Fruit fly (Drosophila melanogaster) whole organism, pupa: ENCODE data around the gene ProRS-m.
A peak's percentile ranks its signal among the peaks of the same experiment; 100 is the strongest.

Experiments
- CG10348 ChIP-seq: fragments of 200-800 bp; sonication (Bioruptor generic); IDR thresholded peaks from 2 replicates; pipeline ENCODE4 v1.3.6; 2022; ENCODE audit warnings: missing biosample characterization, missing genetic modification characterization
- CG12605 ChIP-seq: fragments of 200-800 bp; sonication (Bioruptor generic); IDR thresholded peaks from 2 replicates; pipeline ENCODE4 v1.3.6; 2022; ENCODE audit warnings: missing biosample characterization, missing genetic modification characterization
- CG13204 ChIP-seq: fragments of 200-800 bp; sonication (Bioruptor generic); optimal IDR thresholded peaks from 2 replicates; lab custom pipeline; 2018; ENCODE audit warnings: missing biosample characterization, mild to moderate bottlenecking, missing genetic modification characterization, moderate library complexity
- CG14655 ChIP-seq: fragments of 200-800 bp; sonication (Bioruptor generic); optimal IDR thresholded peaks from 3 replicates; lab custom pipeline; 2017; ENCODE audit warnings: mild to moderate bottlenecking, missing biosample characterization, missing genetic modification reagents, missing genetic modification characterization
- CG15710 ChIP-seq: fragments of 200-800 bp; sonication (Bioruptor generic); optimal IDR thresholded peaks from 2 replicates; lab custom pipeline; 2018; ENCODE audit warnings: missing biosample characterization, mild to moderate bottlenecking, missing genetic modification characterization, moderate library complexity
- CG17806 ChIP-seq: fragments of 200-800 bp; sonication (Bioruptor generic); optimal IDR thresholded peaks from 2 replicates; lab custom pipeline; 2018; ENCODE audit warnings: missing biosample characterization, mild to moderate bottlenecking, missing genetic modification characterization, moderate library complexity
- CG32121 ChIP-seq: fragments of 200-800 bp; sonication (Bioruptor generic); IDR thresholded peaks from 2 replicates; pipeline ENCODE4 v1.3.6; 2022; ENCODE audit warnings: missing biosample characterization, missing genetic modification characterization
- CG34367 ChIP-seq: fragments of 200-800 bp; sonication (Bioruptor generic); optimal IDR thresholded peaks from 2 replicates; lab custom pipeline; 2018; ENCODE audit warnings: missing biosample characterization, mild to moderate bottlenecking, missing genetic modification characterization
- CG4496 ChIP-seq: fragments of 200-800 bp; sonication (Bioruptor generic); IDR thresholded peaks from 3 replicates; pipeline ENCODE4 v1.3.6; 2022; ENCODE audit warnings: missing biosample characterization, missing genetic modification characterization
- CG8159 ChIP-seq: fragments of 200-800 bp; sonication (Bioruptor generic); optimal IDR thresholded peaks from 3 replicates; lab custom pipeline; 2018; ENCODE audit warnings: missing biosample characterization, mild to moderate bottlenecking, missing genetic modification characterization, moderate library complexity
- CG8301 ChIP-seq: fragments of 200-800 bp; sonication (Bioruptor generic); optimal IDR thresholded peaks from 2 replicates; lab custom pipeline; 2018; ENCODE audit warnings: missing biosample characterization, mild to moderate bottlenecking, missing genetic modification characterization
- CG9948 ChIP-seq: fragments of 200-800 bp; sonication (Bioruptor generic); optimal IDR thresholded peaks from 2 replicates; lab custom pipeline; 2018; ENCODE audit warnings: missing biosample characterization, mild to moderate bottlenecking, missing genetic modification characterization, moderate library complexity
- D1 ChIP-seq: fragments of 200-800 bp; sonication (Bioruptor generic); optimal IDR thresholded peaks from 2 replicates; lab custom pipeline; 2018; ENCODE audit warnings: missing biosample characterization, mild to moderate bottlenecking, missing genetic modification characterization, moderate library complexity
- EcR ChIP-seq: fragments of 200-800 bp; sonication (Bioruptor generic); optimal IDR thresholded peaks from 3 replicates; lab custom pipeline; 2019; ENCODE audit warnings: missing biosample characterization, missing genetic modification characterization, mild to moderate bottlenecking, moderate library complexity, missing genetic modification reagents
- Ets98B ChIP-seq: fragments of 200-800 bp; sonication (Bioruptor generic); IDR thresholded peaks from 2 replicates; pipeline ENCODE4 v1.3.6; 2022; ENCODE audit warnings: missing biosample characterization, missing genetic modification characterization
- Pif1A ChIP-seq: fragments of 200-800 bp; sonication (Bioruptor generic); optimal IDR thresholded peaks from 3 replicates; lab custom pipeline; 2016; ENCODE audit warnings: missing biosample characterization, missing genetic modification characterization
- Pif1B ChIP-seq: fragments of 200-800 bp; sonication (Bioruptor generic); optimal IDR thresholded peaks from 3 replicates; lab custom pipeline; 2016; ENCODE audit warnings: missing biosample characterization, missing genetic modification characterization
- Snoo ChIP-seq: fragments of 200-800 bp; sonication (Bioruptor generic); optimal IDR thresholded peaks from 3 replicates; lab custom pipeline; 2017; ENCODE audit warnings: missing biosample characterization, mild to moderate bottlenecking, missing genetic modification characterization, inconsistent platforms
- fd96Ca ChIP-seq: fragments of 200-800 bp; sonication (Bioruptor generic); IDR thresholded peaks from 3 replicates; pipeline ENCODE4 v1.3.6; 2022; ENCODE audit warnings: missing biosample characterization, missing genetic modification characterization
- gl ChIP-seq: fragments of 200-800 bp; sonication (Bioruptor generic); optimal IDR thresholded peaks from 2 replicates; lab custom pipeline; 2018; ENCODE audit warnings: missing biosample characterization, mild to moderate bottlenecking, missing genetic modification characterization
- rn ChIP-seq: fragments of 200-800 bp; sonication (Bioruptor generic); IDR thresholded peaks from 2 replicates; pipeline ENCODE4 v1.3.6; 2022; ENCODE audit warnings: missing biosample characterization, missing genetic modification characterization

The ProRS-m gene

dm6 chr3L:2636023-2636968 lies 15.4 kb downstream of the ProRS-m start:
- TF ChIP-seq CG17806 (peak; percentile 65), CG9948 (tag; lab: Kevin White, UChicago) (peak; percentile 27), CG32121 (GFP tag; lab: Robert Waterston, UW) (peak; percentile 62), D1 (tag; lab: Kevin White, UChicago) (no peak), Snoo (no peak), CG8301 (tag; lab: Kevin White, UChicago) (no peak), Pif1A (GFP tag; lab: Kevin White, UChicago) (no peak), CG4496 (peak; percentile 58; the same call in 1 of the 3 replicates), CG10348 (GFP tag; lab: Robert Waterston, UW) (no peak), Ets98B (GFP tag; lab: Robert Waterston, UW) (peak; percentile 76; the same call in 1 of the 2 replicates), CG14655 (GFP tag; lab: Kevin White, UChicago) (no peak), CG13204 (GFP tag; lab: Kevin White, UChicago) (peak; percentile 29), fd96Ca (GFP tag; lab: Robert Waterston, UW) (no peak; the same call in 2 of the 3 replicates), gl (no peak), CG8159 (tag; lab: Kevin White, UChicago) (peak; percentile 53), CG34367 (tag; lab: Kevin White, UChicago) (no peak), rn (no peak), Pif1B (GFP tag; lab: Kevin White, UChicago) (peak; percentile 55), CG15710 (tag; lab: Kevin White, UChicago) (peak; percentile 27), EcR (GFP tag; lab: Kevin White, UChicago) (no peak), CG12605 (peak; percentile 55)

dm6 chr3L:2634929-2635799 lies 16.5 kb downstream of the ProRS-m start:
- TF ChIP-seq CG14655 (GFP tag; lab: Kevin White, UChicago) (no peak), fd96Ca (GFP tag; lab: Robert Waterston, UW) (peak; percentile 61; the same call in 2 of the 3 replicates), CG4496 (peak; percentile 83), CG8159 (tag; lab: Kevin White, UChicago) (peak; percentile 60), CG15710 (tag; lab: Kevin White, UChicago) (peak; percentile 49), rn (0 out of 2 replicates have a peak, but pooled peaks have one; percentile 14), CG32121 (GFP tag; lab: Robert Waterston, UW) (peak; percentile 45), EcR (GFP tag; lab: Kevin White, UChicago) (no peak), Ets98B (GFP tag; lab: Robert Waterston, UW) (peak; percentile 71), Pif1B (GFP tag; lab: Kevin White, UChicago) (peak; percentile 44), CG8301 (tag; lab: Kevin White, UChicago) (no peak), Snoo (peak; percentile 86), CG10348 (GFP tag; lab: Robert Waterston, UW) (no peak), CG9948 (tag; lab: Kevin White, UChicago) (no peak), gl (peak; percentile 45), D1 (tag; lab: Kevin White, UChicago) (no peak), CG13204 (GFP tag; lab: Kevin White, UChicago) (peak; percentile 62), CG12605 (peak; percentile 21; the same call in 1 of the 2 replicates), CG17806 (peak; percentile 12), Pif1A (GFP tag; lab: Kevin White, UChicago) (peak; percentile 68), CG34367 (tag; lab: Kevin White, UChicago) (peak; percentile 49)

DNA sequence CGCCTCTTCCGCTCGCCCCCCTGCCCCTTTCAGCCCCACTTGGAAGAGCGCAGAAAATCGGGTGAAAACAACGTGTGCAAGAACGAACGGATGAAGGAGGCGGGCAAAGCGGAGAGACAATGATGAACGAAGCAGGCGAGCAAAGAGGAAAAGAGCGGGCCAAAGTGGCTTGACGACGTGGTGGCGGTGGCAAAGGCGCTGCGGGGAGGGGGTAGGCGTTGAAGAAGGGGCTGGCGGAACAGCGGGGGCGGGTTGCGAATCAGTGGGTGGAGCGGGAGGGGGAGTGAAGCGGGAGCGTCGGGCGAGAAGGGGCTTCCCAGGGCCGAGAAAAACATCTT lies 18.9 kb downstream of the ProRS-m start:
- TF ChIP-seq EcR (GFP tag; lab: Kevin White, UChicago) (no peak), CG17806 (no peak), fd96Ca (GFP tag; lab: Robert Waterston, UW) (peak; percentile 54; the same call in 1 of the 3 replicates), CG4496 (0 out of 3 replicates have a peak, but pooled peaks have one; percentile 7), CG32121 (GFP tag; lab: Robert Waterston, UW) (no peak), Ets98B (GFP tag; lab: Robert Waterston, UW) (peak; percentile 31), CG13204 (GFP tag; lab: Kevin White, UChicago) (peak; percentile 82), rn (no peak), CG14655 (GFP tag; lab: Kevin White, UChicago) (no peak)

- TF ChIP-seq gl = no peak
- TF ChIP-seq CG13204 (GFP tag; lab: Kevin White, UChicago) = no peak
- no peak for TF ChIP-seq fd96Ca (GFP tag; lab: Robert Waterston, UW)
- TF ChIP-seq D1 (tag; lab: Kevin White, UChicago) = no peak
- no peak for TF ChIP-seq CG34367 (tag; lab: Kevin White, UChicago)
- TF ChIP-seq CG32121 (GFP tag; lab: Robert Waterston, UW) = no peak
- TF ChIP-seq CG8301 (tag; lab: Kevin White, UChicago) = no peak
- no peak for TF ChIP-seq EcR (GFP tag; lab: Kevin White, UChicago)
- no peak for TF ChIP-seq Pif1B (GFP tag; lab: Kevin White, UChicago)
- TF ChIP-seq rn = no peak
- no peak for TF ChIP-seq CG17806
- no peak for TF ChIP-seq CG14655 (GFP tag; lab: Kevin White, UChicago)
- no peak for TF ChIP-seq CG10348 (GFP tag; lab: Robert Waterston, UW)
- no peak for TF ChIP-seq CG8159 (tag; lab: Kevin White, UChicago)
- TF ChIP-seq CG9948 (tag; lab: Kevin White, UChicago) = no peak
- no peak for TF ChIP-seq CG15710 (tag; lab: Kevin White, UChicago)
- no peak for TF ChIP-seq CG12605
- TF ChIP-seq Ets98B (GFP tag; lab: Robert Waterston, UW) = no peak
Observed at dm6 chr3L:2632048-2632762, 19.4 kb downstream of the ProRS-m start.
